Fruit fly (Drosophila melanogaster): Measurements from ENCODE around the gene CG43739.

DNA sequence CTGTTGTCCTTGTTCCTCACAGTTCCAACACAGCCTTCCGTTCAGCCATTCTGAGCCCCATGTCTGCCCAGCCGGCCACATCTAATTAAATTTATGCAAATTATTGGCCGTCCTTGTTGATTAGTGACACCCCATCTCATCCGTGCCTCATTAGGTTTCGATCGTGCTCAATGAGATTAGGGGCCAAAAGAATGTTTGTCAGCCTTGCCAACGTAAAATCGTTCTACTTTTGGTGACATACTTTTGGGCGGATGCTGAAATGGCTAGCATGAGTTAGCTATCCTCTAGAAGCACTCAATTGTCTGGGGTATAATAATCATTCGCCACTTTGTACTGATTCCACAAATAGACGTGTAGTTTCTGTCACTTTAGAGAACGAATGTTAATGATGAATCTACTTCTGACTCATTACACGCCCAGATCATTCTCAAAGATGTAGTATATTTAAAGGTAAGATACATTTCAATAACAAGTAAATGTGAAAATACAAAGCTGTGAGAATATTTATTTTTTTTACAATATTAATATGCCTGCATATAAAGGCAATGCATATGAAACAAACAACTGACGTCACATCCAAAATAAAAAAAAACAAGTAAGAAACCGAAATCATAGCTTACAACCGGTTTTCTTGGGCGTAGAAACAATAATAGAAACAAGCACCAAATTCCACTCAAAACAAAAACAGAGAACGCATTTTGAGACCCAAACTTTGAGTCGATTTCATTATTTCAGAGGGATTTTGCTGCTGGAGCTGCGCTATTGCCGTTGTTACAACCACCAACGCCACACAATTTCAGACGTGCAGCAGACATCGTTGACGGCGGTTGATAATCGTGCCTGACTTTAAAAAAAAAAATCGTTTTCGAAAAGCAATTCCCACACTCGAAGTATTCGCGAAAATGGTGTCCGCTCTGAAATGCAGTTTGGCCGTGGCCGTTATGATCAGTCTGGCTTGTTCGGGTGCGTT is 60.1 kb downstream of the CG43739 start, which contains the start of gene bero:
- TF ChIP-seq cyc (GFP tag; optimal IDR thresholded peaks at IDR 0.05) (no peak), Gug (GFP tag; IDR thresholded peaks at IDR 0.05) (no peak), CG6276 (GFP tag; optimal IDR thresholded peaks at IDR 0.05) (no peak), CG6854 (GFP tag; optimal IDR thresholded peaks at IDR 0.05) (no peak), eg (GFP tag; IDR thresholded peaks at IDR 0.05) (no peak), CG9139 (GFP tag; optimal IDR thresholded peaks at IDR 0.05) (no peak)

All from whole organism, prepupa.